Fruit fly (Drosophila melanogaster) whole organism: ENCODE results near the gene firl.

ENCODE experiments used
- CG8478 ChIP-seq: fragments of >200 bp; optimal IDR thresholded peaks from 2 replicates; lab custom pipeline; 2018; ENCODE audit warnings: inconsistent platforms
- Dll ChIP-seq: fragments of >200 bp; optimal IDR thresholded peaks from 2 replicates; lab custom pipeline; 2017
- EcR ChIP-seq, 2 experiments: fragments of >200 bp; optimal IDR thresholded peaks; 2 replicates each; lab custom pipeline; 2017; ENCODE audit warnings: missing biosample characterization in 2 of 2, missing genetic modification characterization in 2 of 2, missing genetic modification reagents in 2 of 2
- pan ChIP-seq: fragments of >200 bp; optimal IDR thresholded peaks from 2 replicates; lab custom pipeline; 2017
- psq ChIP-seq: fragments of >200 bp; optimal IDR thresholded peaks from 2 replicates; lab custom pipeline; 2017
- usp ChIP-seq: fragments of >200 bp; optimal IDR thresholded peaks from 2 replicates; lab custom pipeline; 2017; ENCODE audit warnings: missing biosample characterization, missing genetic modification characterization, mixed read lengths

DNA sequence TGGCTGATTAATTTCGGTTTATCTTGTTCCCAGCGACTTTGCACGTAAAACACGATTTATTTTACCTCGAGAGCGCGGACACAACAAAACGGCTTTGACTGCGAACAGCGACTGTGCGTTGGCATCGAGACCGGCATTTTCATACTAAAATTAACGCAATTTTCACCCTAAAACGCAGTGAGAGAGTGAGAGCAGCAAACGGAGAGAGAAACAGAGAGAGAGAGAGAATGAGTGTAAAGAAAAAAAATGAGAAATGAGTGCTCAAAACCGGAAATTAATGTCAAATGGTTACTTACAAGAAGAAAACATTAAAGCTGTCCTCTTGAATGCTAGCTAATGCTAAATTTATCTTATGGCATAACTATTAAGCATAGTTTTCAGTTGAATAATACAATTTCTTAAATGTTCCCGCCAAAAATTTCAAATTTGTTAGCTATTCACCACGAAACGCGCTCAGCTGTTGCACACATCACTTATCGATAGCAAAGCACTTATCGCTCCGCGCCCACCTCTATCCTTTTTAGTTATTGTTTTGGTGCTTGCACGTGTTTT, 10.7 kb downstream of the firl start, which contains the start of the genes JhI-21, RpL7-like and CG34164:
- TF ChIP-seq pan (lab: Kevin White, UChicago), result no peak
- TF ChIP-seq Dll, result no peak
- TF ChIP-seq CG8478 (lab: Kevin White, UChicago), result no peak
- TF ChIP-seq usp, result no peak
- TF ChIP-seq psq (lab: Kevin White, UChicago), result no peak
- no peak for TF ChIP-seq EcR (GFP tag; optimal IDR thresholded peaks at IDR 0.05; lab: Kevin White, UChicago)
